Worm (Caenorhabditis elegans) whole organism, L3 larva: ENCODE measurements around the gene F53F4.11.

Experiments
- jun-1 ChIP-seq: fragments of 150-350 bp; optimal IDR thresholded peaks from 2 replicates; lab custom pipeline; 2014; ENCODE audit warnings: missing biosample characterization, missing genetic modification reagents, missing genetic modification characterization
- nfya-1 ChIP-seq: sonication (generic microtip); optimal IDR thresholded peaks from 2 replicates; lab custom pipeline; 2017; ENCODE audit warnings: missing genetic modification characterization, mild to moderate bottlenecking, missing compliant biosample characterization, antibody characterized with exemption, moderate library complexity; ENCODE audit not compliant: insufficient read depth
- nhr-12 ChIP-seq: fragments of 150-350 bp; optimal IDR thresholded peaks from 2 replicates; lab custom pipeline; 2014; ENCODE audit warnings: missing biosample characterization, missing genetic modification characterization
- nhr-237 ChIP-seq: fragments of 150-350 bp; optimal IDR thresholded peaks from 2 replicates; lab custom pipeline; 2014; ENCODE audit warnings: missing biosample characterization, missing genetic modification characterization
- nhr-25 ChIP-seq: sonication (generic microtip); optimal IDR thresholded peaks from 2 replicates; lab custom pipeline; 2017; ENCODE audit warnings: missing biosample characterization, missing genetic modification characterization
- nhr-28 ChIP-seq: fragments of 150-350 bp; optimal IDR thresholded peaks from 2 replicates; lab custom pipeline; 2014; ENCODE audit warnings: missing biosample characterization, missing genetic modification characterization
- pqm-1 ChIP-seq: fragments of 150-350 bp; optimal IDR thresholded peaks from 2 replicates; lab custom pipeline; 2017; ENCODE audit warnings: missing biosample characterization, missing genetic modification characterization, inconsistent platforms

ce11 chrV:13671911-13672639, 47.8 kb upstream of the F53F4.11 start, which contains the start of the genes mip-2 and F58G11.4:
- TF ChIP-seq nhr-28 (tag; lab: Kevin White, UChicago) (no peak), nhr-237 (no peak), pqm-1 (no peak), nfya-1 (tag; lab: Kevin White, UChicago) (no peak), nhr-12 (tag; lab: Kevin White, UChicago) (no peak), nhr-25 (tag; lab: Kevin White, UChicago) (no peak), jun-1 (tag; lab: Kevin White, UChicago) (no peak)
